Worm (Caenorhabditis elegans): Measurements from ENCODE around the gene W09D10.5.

DNA sequence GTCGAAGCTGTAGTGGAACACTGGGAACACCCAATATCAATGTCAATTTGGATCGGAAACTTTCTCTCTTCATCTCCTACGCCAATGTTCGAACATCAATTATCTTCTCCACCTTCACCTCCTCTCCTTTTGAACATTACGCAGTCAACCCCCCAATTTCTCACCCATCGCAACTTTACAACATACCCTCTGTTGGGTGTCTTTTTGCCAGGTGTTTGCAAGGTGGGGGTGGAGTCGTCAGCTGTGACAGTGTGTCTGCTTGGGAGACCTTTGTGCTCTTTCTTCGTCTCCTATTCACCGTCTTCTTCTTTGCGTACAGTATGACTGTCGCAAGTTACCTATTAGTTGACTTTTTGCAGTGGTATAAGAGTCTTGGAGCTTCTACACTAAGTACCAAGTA lies 44.7 kb downstream of the W09D10.5 start:
- TF ChIP-seq lin-35 (GFP tag; optimal IDR thresholded peaks at IDR 0.05) (no peak), nhr-80 (tag; optimal IDR thresholded peaks at IDR 0.05) (no peak), ets-4 (GFP tag; optimal IDR thresholded peaks at IDR 0.05) (no peak), T26A5.8 (tag; optimal IDR thresholded peaks at IDR 0.05) (no peak)

All from whole organism, young adult.